Worm (Caenorhabditis elegans) whole organism, young adult: ENCODE results near the gene ule-3.

Experiments
- B0336.3 ChIP-seq: fragments of 200-800 bp; sonication (Bioruptor generic); IDR thresholded peaks from 2 replicates; pipeline ENCODE4 v1.3.6; 2022; ENCODE audit warnings: missing genetic modification characterization, missing compliant biosample characterization
- ama-1 ChIP-seq, 3 experiments: fragments of 150-350 bp in 1 of 3; sonication (generic microtip) in 2 of 3; optimal IDR thresholded peaks; 2 replicates each; lab custom pipeline; 2014 to 2018; ENCODE audit warnings: missing biosample characterization in 2 of 3, missing genetic modification characterization in 2 of 3, missing genetic modification reagents in 2 of 3
- attf-6 ChIP-seq: fragments of 200-800 bp; sonication (Bioruptor generic); IDR thresholded peaks from 2 replicates; pipeline ENCODE4 v1.3.6; 2022; ENCODE audit warnings: missing genetic modification reagents, missing genetic modification characterization, missing compliant biosample characterization
- egl-18 ChIP-seq: fragments of 200-800 bp; sonication (Bioruptor generic); IDR thresholded peaks from 2 replicates; pipeline ENCODE4 v1.3.6; 2022; ENCODE audit warnings: missing genetic modification reagents, missing genetic modification characterization, missing compliant biosample characterization
- madf-10 ChIP-seq: sonication (generic microtip); optimal IDR thresholded peaks from 2 replicates; lab custom pipeline; 2016; ENCODE audit warnings: mild to moderate bottlenecking, missing genetic modification characterization, missing compliant biosample characterization
- mes-4 ChIP-seq: sonication (generic microtip); optimal IDR thresholded peaks from 2 replicates; lab custom pipeline; 2016; ENCODE audit warnings: missing genotype, missing genetic modification characterization, missing compliant biosample characterization
- rpc-1 ChIP-seq, 2 experiments: fragments of 150-350 bp in 1 of 2; sonication (generic microtip) in 1 of 2; optimal IDR thresholded peaks; 2 replicates each; lab custom pipeline; 2014 to 2018; ENCODE audit warnings: missing biosample characterization in 1 of 2, missing genetic modification characterization in 1 of 2, missing genetic modification reagents in 1 of 2, missing genotype in 1 of 2
- sdz-38 ChIP-seq: sonication (generic microtip); optimal IDR thresholded peaks from 2 replicates; lab custom pipeline; 2016; ENCODE audit warnings: missing genotype, missing genetic modification characterization, missing compliant biosample characterization
- snpc-4 ChIP-seq, 5 experiments: fragments of 150-350 bp in 1 of 5; sonication (generic microtip) in 4 of 5; optimal IDR thresholded peaks; 2 replicates each; lab custom pipeline; 2014 to 2018; ENCODE audit warnings: missing genetic modification characterization in 5 of 5, missing biosample characterization in 3 of 5, antibody characterized with exemption in 2 of 5, mild to moderate bottlenecking in 2 of 5, missing compliant biosample characterization in 2 of 5, missing genotype in 2 of 5, moderate library complexity in 2 of 5, missing genetic modification reagents in 1 of 5
- tlf-1 ChIP-seq: fragments of 200-800 bp; sonication (Bioruptor generic); optimal IDR thresholded peaks from 2 replicates; lab custom pipeline; 2018; ENCODE audit warnings: mild to moderate bottlenecking, missing genetic modification characterization, missing compliant biosample characterization
- ztf-18 ChIP-seq: sonication (generic microtip); optimal IDR thresholded peaks from 2 replicates; lab custom pipeline; 2016; ENCODE audit warnings: missing genotype, mild to moderate bottlenecking, missing genetic modification characterization, missing compliant biosample characterization
- ztf-26 ChIP-seq: sonication (generic microtip); optimal IDR thresholded peaks from 2 replicates; lab custom pipeline; 2017; ENCODE audit warnings: missing genetic modification characterization, missing compliant biosample characterization

ce11 chrV:10754050-10754449 lies 39.5 kb upstream of the ule-3 start, which contains the start of gene F28H7.7:
- TF ChIP-seq rpc-1 (optimal IDR thresholded peaks at IDR 0.05; lab: Kevin White, UChicago), result no peak
- no peak for TF ChIP-seq rpc-1 (tag; optimal IDR thresholded peaks at IDR 0.05; lab: Kevin White, UChicago)
- no peak for TF ChIP-seq egl-18 (GFP tag; lab: Robert Waterston, UW)
- TF ChIP-seq ztf-18 (tag; lab: Kevin White, UChicago), result no peak
- TF ChIP-seq attf-6, result no peak
- no peak for TF ChIP-seq ama-1 (optimal IDR thresholded peaks at IDR 0.05; lab: Kevin White, UChicago)
- TF ChIP-seq ama-1 (GFP tag; optimal IDR thresholded peaks at IDR 0.05; lab: Kevin White, UChicago), result no peak
- no peak for TF ChIP-seq mes-4 (tag; lab: Kevin White, UChicago)
- no peak for TF ChIP-seq B0336.3 (GFP tag; lab: Robert Waterston, UW)
- no peak for TF ChIP-seq tlf-1 (GFP tag; lab: Kevin White, UChicago)
- TF ChIP-seq ztf-26 (tag; lab: Kevin White, UChicago), result no peak
- no peak for TF ChIP-seq madf-10 (tag; lab: Kevin White, UChicago)
- no peak for TF ChIP-seq sdz-38 (tag; lab: Kevin White, UChicago)
- no peak for TF ChIP-seq snpc-4 (GFP tag; optimal IDR thresholded peaks at IDR 0.05; lab: Kevin White, UChicago)
- TF ChIP-seq snpc-4 (tag; optimal IDR thresholded peaks at IDR 0.05; lab: Kevin White, UChicago), result no peak
